Worm (Caenorhabditis elegans) whole organism, mixed stage, embryonic: ENCODE data around the gene R160.5.

ENCODE experiments used
- M03D4.4 ChIP-seq: sonication (generic microtip); optimal IDR thresholded peaks from 2 replicates; lab custom pipeline; 2017; ENCODE audit warnings: mild to moderate bottlenecking, missing genetic modification characterization, missing compliant biosample characterization
- bed-3 ChIP-seq: fragments of 200-800 bp; sonication (Bioruptor generic); optimal IDR thresholded peaks from 3 replicates; lab custom pipeline; 2018; ENCODE audit warnings: mild to moderate bottlenecking, missing genetic modification characterization, moderate library complexity, missing compliant biosample characterization
- blmp-1 ChIP-seq: fragments of 150-350 bp; optimal IDR thresholded peaks from 2 replicates; lab custom pipeline; 2014; ENCODE audit warnings: missing biosample characterization, missing genetic modification characterization
- ceh-39 ChIP-seq: fragments of 150-350 bp; optimal IDR thresholded peaks from 2 replicates; lab custom pipeline; 2014; ENCODE audit warnings: missing biosample characterization, missing genetic modification characterization
- ceh-43 ChIP-seq: fragments of 200-800 bp; sonication (Bioruptor generic); optimal IDR thresholded peaks from 2 replicates; lab custom pipeline; 2018; ENCODE audit warnings: mild to moderate bottlenecking, missing genetic modification characterization, moderate library complexity, missing compliant biosample characterization
- ceh-83 ChIP-seq: fragments of 200-800 bp; sonication (Bioruptor generic); optimal IDR thresholded peaks from 2 replicates; lab custom pipeline; 2018; ENCODE audit warnings: mild to moderate bottlenecking, missing genetic modification characterization, missing compliant biosample characterization
- cnd-1 ChIP-seq: fragments of 200-800 bp; sonication (Bioruptor generic); optimal IDR thresholded peaks from 2 replicates; lab custom pipeline; 2018; ENCODE audit warnings: mild to moderate bottlenecking, missing genetic modification characterization, missing compliant biosample characterization
- drap-1 ChIP-seq: fragments of 200-800 bp; sonication (Bioruptor generic); optimal IDR thresholded peaks from 3 replicates; lab custom pipeline; 2018; ENCODE audit warnings: mild to moderate bottlenecking, missing genetic modification characterization, missing compliant biosample characterization
- elt-1 ChIP-seq: sonication (generic microtip); optimal IDR thresholded peaks from 2 replicates; lab custom pipeline; 2017; ENCODE audit warnings: missing genetic modification characterization, mild to moderate bottlenecking, missing compliant biosample characterization, antibody characterized with exemption, moderate library complexity, borderline replicate concordance; ENCODE audit not compliant: insufficient read depth
- elt-3 ChIP-seq: fragments of 150-350 bp; optimal IDR thresholded peaks from 2 replicates; lab custom pipeline; 2014; ENCODE audit warnings: missing biosample characterization, missing genetic modification characterization
- flh-1 ChIP-seq: fragments of 200-800 bp; sonication (Bioruptor generic); optimal IDR thresholded peaks from 2 replicates; lab custom pipeline; 2018; ENCODE audit warnings: mild to moderate bottlenecking, missing genetic modification characterization, moderate library complexity, missing compliant biosample characterization
- ham-2 ChIP-seq: fragments of 200-800 bp; sonication (Bioruptor generic); optimal IDR thresholded peaks from 2 replicates; lab custom pipeline; 2018; ENCODE audit warnings: mild to moderate bottlenecking, missing genetic modification characterization, missing compliant biosample characterization
- hlh-1 ChIP-seq: fragments of 150-350 bp; optimal IDR thresholded peaks from 2 replicates; lab custom pipeline; 2014; ENCODE audit warnings: missing biosample characterization, missing genetic modification reagents, missing genetic modification characterization
- lin-13 ChIP-seq: fragments of 150-350 bp; optimal IDR thresholded peaks from 2 replicates; lab custom pipeline; 2014; ENCODE audit warnings: missing biosample characterization, missing genetic modification characterization
- lin-32 ChIP-seq: fragments of 200-800 bp; sonication (Bioruptor generic); optimal IDR thresholded peaks from 2 replicates; lab custom pipeline; 2018; ENCODE audit warnings: mild to moderate bottlenecking, missing genetic modification characterization, missing compliant biosample characterization
- lsy-2 ChIP-seq: fragments of 150-350 bp; optimal IDR thresholded peaks from 2 replicates; lab custom pipeline; 2014; ENCODE audit warnings: missing biosample characterization, missing genetic modification characterization
- mab-5 ChIP-seq: fragments of 150-350 bp; optimal IDR thresholded peaks from 2 replicates; lab custom pipeline; 2014; ENCODE audit warnings: missing biosample characterization, missing genetic modification characterization
- mep-1 ChIP-seq: fragments of 150-350 bp; optimal IDR thresholded peaks from 2 replicates; lab custom pipeline; 2017; ENCODE audit warnings: missing biosample characterization, missing genetic modification reagents, missing genetic modification characterization, inconsistent platforms
- mls-2 ChIP-seq: sonication (generic microtip); optimal IDR thresholded peaks from 2 replicates; lab custom pipeline; 2016; ENCODE audit warnings: mild to moderate bottlenecking, missing genetic modification characterization, moderate library complexity, missing compliant biosample characterization
- nhr-12 ChIP-seq: fragments of 150-350 bp; optimal IDR thresholded peaks from 2 replicates; lab custom pipeline; 2014; ENCODE audit warnings: missing biosample characterization, missing genetic modification characterization
- nhr-2 ChIP-seq: fragments of 150-350 bp; optimal IDR thresholded peaks from 2 replicates; lab custom pipeline; 2014; ENCODE audit warnings: missing biosample characterization, missing genetic modification characterization
- nhr-237 ChIP-seq: fragments of 150-350 bp; optimal IDR thresholded peaks from 2 replicates; lab custom pipeline; 2014; ENCODE audit warnings: missing biosample characterization, missing genetic modification characterization
- nhr-28 ChIP-seq: fragments of 150-350 bp; optimal IDR thresholded peaks from 2 replicates; lab custom pipeline; 2014; ENCODE audit warnings: missing biosample characterization, missing genetic modification characterization
- nhr-76 ChIP-seq: sonication (generic microtip); optimal IDR thresholded peaks from 2 replicates; lab custom pipeline; 2017; ENCODE audit warnings: missing biosample characterization, missing genetic modification characterization
- pha-4 ChIP-seq: fragments of 150-350 bp; optimal IDR thresholded peaks from 2 replicates; lab custom pipeline; 2018; ENCODE audit warnings: missing biosample characterization, missing genetic modification reagents, missing genetic modification characterization
- sem-2 ChIP-seq: fragments of 200-800 bp; sonication (Bioruptor generic); optimal IDR thresholded peaks from 2 replicates; lab custom pipeline; 2018; ENCODE audit warnings: mild to moderate bottlenecking, missing genetic modification characterization, missing compliant biosample characterization
- snpc-4 ChIP-seq: fragments of 150-350 bp; optimal IDR thresholded peaks from 2 replicates; lab custom pipeline; 2014; ENCODE audit warnings: missing biosample characterization, missing genetic modification characterization
- sptf-1 ChIP-seq: sonication (generic microtip); optimal IDR thresholded peaks from 2 replicates; lab custom pipeline; 2017; ENCODE audit warnings: mild to moderate bottlenecking, missing genetic modification characterization, moderate library complexity, missing compliant biosample characterization
- tbx-8 ChIP-seq: fragments of 200-800 bp; sonication (Bioruptor generic); optimal IDR thresholded peaks from 2 replicates; lab custom pipeline; 2018; ENCODE audit warnings: mild to moderate bottlenecking, missing genetic modification characterization, moderate library complexity, missing compliant biosample characterization
- unc-39 ChIP-seq: fragments of 150-350 bp; optimal IDR thresholded peaks from 2 replicates; lab custom pipeline; 2014; ENCODE audit warnings: missing biosample characterization, missing genetic modification characterization
- unc-62 ChIP-seq: fragments of 150-350 bp; optimal IDR thresholded peaks from 2 replicates; lab custom pipeline; 2014; ENCODE audit warnings: missing biosample characterization, missing genetic modification reagents, missing genetic modification characterization
- zip-8 ChIP-seq: fragments of 150-350 bp; optimal IDR thresholded peaks from 2 replicates; lab custom pipeline; 2014; ENCODE audit warnings: missing biosample characterization, missing genetic modification characterization
- ztf-11 ChIP-seq: fragments of 150-350 bp; optimal IDR thresholded peaks from 2 replicates; lab custom pipeline; 2014; ENCODE audit warnings: missing biosample characterization, missing genetic modification characterization

R160.5 gene

ce11 chrX:4386493-4386892 is 15.8 kb upstream of the R160.5 start:
- TF ChIP-seq ztf-11 (tag; lab: Kevin White, UChicago) (no peak), snpc-4 (tag; lab: Kevin White, UChicago) (no peak), lin-13 (tag; lab: Kevin White, UChicago) (no peak), drap-1 (GFP tag; lab: Kevin White, UChicago) (no peak), mep-1 (no peak), ham-2 (no peak), zip-8 (tag; lab: Kevin White, UChicago) (no peak), ceh-83 (GFP tag; lab: Kevin White, UChicago) (no peak), elt-3 (no peak), tbx-8 (GFP tag; lab: Kevin White, UChicago) (no peak), bed-3 (GFP tag; lab: Kevin White, UChicago) (no peak), elt-1 (no peak), hlh-1 (tag; lab: Kevin White, UChicago) (no peak), nhr-76 (tag; lab: Kevin White, UChicago) (no peak), blmp-1 (tag; lab: Kevin White, UChicago) (no peak), sptf-1 (tag; lab: Kevin White, UChicago) (no peak), nhr-237 (no peak), mls-2 (tag; lab: Kevin White, UChicago) (no peak), lsy-2 (tag; lab: Kevin White, UChicago) (no peak), nhr-12 (no peak)

- TF ChIP-seq mep-1 (no peak), bed-3 (GFP tag; lab: Kevin White, UChicago) (no peak), sem-2 (GFP tag; lab: Kevin White, UChicago) (no peak), ceh-83 (GFP tag; lab: Kevin White, UChicago) (no peak), lin-13 (tag; lab: Kevin White, UChicago) (no peak), elt-3 (no peak), drap-1 (GFP tag; lab: Kevin White, UChicago) (no peak), mls-2 (tag; lab: Kevin White, UChicago) (no peak)
Measured at ce11 chrX:4383316-4383936, 12.8 kb upstream of the R160.5 start, which contains the start of gene lst-2. Gene lst-2 (minus strand): TSS chrX:4383366.

ce11 chrX:4377689-4378088 is 7.0 kb upstream of the R160.5 start, which contains the start of gene R160.12:
Gene R160.12 (minus strand): TSS chrX:4377789.
- no peak for TF ChIP-seq zip-8 (tag; lab: Kevin White, UChicago)
- TF ChIP-seq tbx-8 (GFP tag; lab: Kevin White, UChicago) = no peak
- no peak for TF ChIP-seq nhr-28 (tag; lab: Kevin White, UChicago)
- no peak for TF ChIP-seq lsy-2 (tag; lab: Kevin White, UChicago)
- no peak for TF ChIP-seq elt-1
- TF ChIP-seq mab-5 (tag; lab: Kevin White, UChicago) = no peak
- no peak for TF ChIP-seq nhr-12
- no peak for TF ChIP-seq drap-1 (GFP tag; lab: Kevin White, UChicago)
- TF ChIP-seq blmp-1 (tag; lab: Kevin White, UChicago) = no peak
- no peak for TF ChIP-seq sem-2 (GFP tag; lab: Kevin White, UChicago)
- no peak for TF ChIP-seq mls-2 (tag; lab: Kevin White, UChicago)
- TF ChIP-seq pha-4 (tag; lab: Kevin White, UChicago) = no peak
- TF ChIP-seq ceh-39 (tag; lab: Kevin White, UChicago) = no peak

ce11 chrX:4376801-4377200 is 6.1 kb upstream of the R160.5 start, which contains the start of gene R160.2:
Gene R160.2 (minus strand): TSS chrX:4376901.
- no peak for TF ChIP-seq mab-5 (tag; lab: Kevin White, UChicago)
- no peak for TF ChIP-seq ztf-11 (tag; lab: Kevin White, UChicago)
- no peak for TF ChIP-seq nhr-237
- TF ChIP-seq ham-2 = no peak
- TF ChIP-seq ceh-83 (GFP tag; lab: Kevin White, UChicago) = no peak
- no peak for TF ChIP-seq lin-32 (GFP tag; lab: Kevin White, UChicago)
- no peak for TF ChIP-seq nhr-2 (tag; lab: Kevin White, UChicago)
- TF ChIP-seq cnd-1 (tag; lab: Kevin White, UChicago) = no peak
- no peak for TF ChIP-seq unc-39 (tag; lab: Kevin White, UChicago)
- no peak for TF ChIP-seq zip-8 (tag; lab: Kevin White, UChicago)
- no peak for TF ChIP-seq mep-1
- no peak for TF ChIP-seq unc-62 (GFP tag; lab: Kevin White, UChicago)
- no peak for TF ChIP-seq nhr-28 (tag; lab: Kevin White, UChicago)
- no peak for TF ChIP-seq ceh-43 (GFP tag; lab: Kevin White, UChicago)
- no peak for TF ChIP-seq ceh-39 (tag; lab: Kevin White, UChicago)
- TF ChIP-seq M03D4.4 (tag; lab: Kevin White, UChicago) = no peak
- no peak for TF ChIP-seq nhr-12
- no peak for TF ChIP-seq elt-3
- no peak for TF ChIP-seq flh-1 (GFP tag; lab: Kevin White, UChicago)
- no peak for TF ChIP-seq blmp-1 (tag; lab: Kevin White, UChicago)
